Worm (Caenorhabditis elegans): Measurements from ENCODE around the gene cest-1.1.

DNA sequence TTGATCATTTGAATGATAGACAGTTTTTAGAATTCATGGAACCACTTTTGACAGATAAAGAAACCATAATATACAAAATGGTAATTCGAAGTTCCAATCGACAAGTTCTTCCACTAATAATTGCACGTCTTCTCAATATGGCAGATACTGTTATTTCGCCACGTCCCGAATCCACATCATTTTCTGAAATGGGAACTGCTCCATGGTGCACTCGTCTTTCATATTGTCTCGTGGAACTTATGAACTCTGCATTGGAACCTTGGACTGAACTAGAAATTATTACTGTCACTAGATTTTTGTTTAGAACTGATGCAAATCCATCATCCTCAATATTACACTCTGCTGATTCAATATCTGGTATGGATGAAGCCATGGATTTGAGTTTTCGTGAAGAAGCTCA lies 20.6 kb upstream of the cest-1.1 start:
- TF ChIP-seq skn-1 (tag; optimal IDR thresholded peaks at IDR 0.05): no peak
- TF ChIP-seq lsy-2 (tag; optimal IDR thresholded peaks at IDR 0.05): no peak
- no peak for TF ChIP-seq T20F7.1 (GFP tag; optimal IDR thresholded peaks at IDR 0.05)
- no peak for TF ChIP-seq dmd-9 (GFP tag; IDR thresholded peaks at IDR 0.05)
- TF ChIP-seq nhr-76 (tag; optimal IDR thresholded peaks at IDR 0.05): no peak
- no peak for TF ChIP-seq lin-13 (GFP tag; optimal IDR thresholded peaks at IDR 0.05)
- no peak for TF ChIP-seq fkh-10 (GFP tag; optimal IDR thresholded peaks at IDR 0.05)
- TF ChIP-seq egl-27 (tag; optimal IDR thresholded peaks at IDR 0.05): no peak
- no peak for TF ChIP-seq pqm-1 (tag; optimal IDR thresholded peaks at IDR 0.05)
- TF ChIP-seq lir-3 (tag; optimal IDR thresholded peaks at IDR 0.05): no peak
- no peak for TF ChIP-seq ceh-32 (tag; optimal IDR thresholded peaks at IDR 0.05; ENCODE audit: poor library complexity)
- TF ChIP-seq hif-1 (tag; optimal IDR thresholded peaks at IDR 0.05): no peak
